Fruit fly (Drosophila melanogaster) whole organism, embryonic: ENCODE measurements around the gene CG18302.

Source experiments
- Ada2b ChIP-seq: fragments of 200-800 bp; sonication (Bioruptor generic); IDR thresholded peaks from 2 replicates; pipeline ENCODE4 v1.3.6; 2022; ENCODE audit warnings: missing biosample characterization, missing genetic modification characterization
- B-H2 ChIP-seq: fragments of 200-800 bp; sonication (Bioruptor generic); optimal IDR thresholded peaks from 2 replicates; lab custom pipeline; 2018; ENCODE audit warnings: missing biosample characterization, mild to moderate bottlenecking, missing genetic modification characterization
- Bdp1 ChIP-seq: fragments of 200-800 bp; sonication (Bioruptor generic); optimal IDR thresholded peaks from 3 replicates; lab custom pipeline; 2016; ENCODE audit warnings: missing biosample characterization, missing genetic modification characterization
- CG11695 ChIP-seq: fragments of 200-800 bp; sonication (Bioruptor generic); IDR thresholded peaks from 3 replicates; pipeline ENCODE4 v1.3.6; 2022; ENCODE audit warnings: missing biosample characterization, missing genetic modification characterization
- CG12769 ChIP-seq: fragments of 200-800 bp; sonication (Bioruptor generic); optimal IDR thresholded peaks from 2 replicates; lab custom pipeline; 2019; ENCODE audit warnings: missing biosample characterization, mild to moderate bottlenecking, missing genetic modification characterization, moderate library complexity
- CG13424 ChIP-seq: fragments of 200-800 bp; sonication (Bioruptor generic); optimal IDR thresholded peaks from 2 replicates; lab custom pipeline; 2019; ENCODE audit warnings: missing biosample characterization, mild to moderate bottlenecking, missing genetic modification characterization, moderate library complexity
- CG14014 ChIP-seq: fragments of 200-800 bp; sonication (Bioruptor generic); IDR thresholded peaks from 2 replicates; pipeline ENCODE4 v1.3.6; 2022; ENCODE audit warnings: missing biosample characterization, missing genetic modification characterization
- CG14050 ChIP-seq: fragments of 200-800 bp; sonication (Bioruptor generic); IDR thresholded peaks from 3 replicates; pipeline ENCODE4 v1.3.6; 2022; ENCODE audit warnings: missing biosample characterization, missing genetic modification characterization
- CG16813 ChIP-seq: fragments of 200-800 bp; sonication (Bioruptor generic); IDR thresholded peaks from 3 replicates; pipeline ENCODE4 v1.3.6; 2022; ENCODE audit warnings: missing biosample characterization, missing genetic modification characterization; ENCODE audit not compliant: partially characterized antibody
- CG17385 ChIP-seq: fragments of 200-800 bp; sonication (Bioruptor generic); optimal IDR thresholded peaks from 3 replicates; lab custom pipeline; 2018; ENCODE audit warnings: missing biosample characterization, mild to moderate bottlenecking, missing genetic modification characterization
- CG2129 ChIP-seq: fragments of 200-800 bp; sonication (Bioruptor generic); IDR thresholded peaks from 2 replicates; pipeline ENCODE4 v1.3.6; 2022; ENCODE audit warnings: missing biosample characterization, missing genetic modification characterization; ENCODE audit not compliant: partially characterized antibody
- CG30403 ChIP-seq: fragments of 200-800 bp; sonication (Bioruptor generic); optimal IDR thresholded peaks from 3 replicates; lab custom pipeline; 2016; ENCODE audit warnings: missing biosample characterization, missing genetic modification characterization
- CG3163 ChIP-seq: fragments of 200-800 bp; sonication (Bioruptor generic); optimal IDR thresholded peaks from 3 replicates; lab custom pipeline; 2016; ENCODE audit warnings: missing biosample characterization, missing genetic modification characterization
- CG32532 ChIP-seq: fragments of 200-800 bp; sonication (Bioruptor generic); IDR thresholded peaks from 2 replicates; pipeline ENCODE4 v1.3.6; 2022; ENCODE audit warnings: missing biosample characterization, missing genetic modification characterization
- CG5180 ChIP-seq: fragments of 200-800 bp; sonication (Bioruptor generic); optimal IDR thresholded peaks from 3 replicates; lab custom pipeline; 2017; ENCODE audit warnings: missing biosample characterization, missing genetic modification characterization, mild to moderate bottlenecking, moderate library complexity, missing genetic modification reagents
- CG6791 ChIP-seq: fragments of 200-800 bp; sonication (Bioruptor generic); IDR thresholded peaks from 3 replicates; pipeline ENCODE4 v1.3.6; 2022; ENCODE audit warnings: missing biosample characterization, missing genetic modification characterization; ENCODE audit not compliant: partially characterized antibody
- CG7963 ChIP-seq: fragments of 200-800 bp; sonication (Bioruptor generic); IDR thresholded peaks from 3 replicates; pipeline ENCODE4 v1.3.6; 2022; ENCODE audit warnings: missing biosample characterization, missing genetic modification characterization; ENCODE audit not compliant: partially characterized antibody
- CG8924 ChIP-seq: fragments of 200-800 bp; optimal IDR thresholded peaks from 3 replicates; lab custom pipeline; 2019; ENCODE audit warnings: missing biosample characterization, mild to moderate bottlenecking, missing genetic modification characterization, moderate library complexity
- CG9609 ChIP-seq: fragments of 200-800 bp; sonication (Bioruptor generic); optimal IDR thresholded peaks from 3 replicates; lab custom pipeline; 2016; ENCODE audit warnings: missing biosample characterization, missing genetic modification characterization
- CG9727 ChIP-seq: fragments of 200-800 bp; sonication (Bioruptor generic); optimal IDR thresholded peaks from 3 replicates; lab custom pipeline; 2017; ENCODE audit warnings: missing biosample characterization, mild to moderate bottlenecking, missing genetic modification characterization
- CG9876 ChIP-seq: fragments of 200-800 bp; sonication (Bioruptor generic); optimal IDR thresholded peaks from 2 replicates; lab custom pipeline; 2016; ENCODE audit warnings: missing biosample characterization, missing genetic modification characterization
- ERR ChIP-seq: fragments of 200-800 bp; sonication (Bioruptor generic); optimal IDR thresholded peaks from 2 replicates; lab custom pipeline; 2016; ENCODE audit warnings: missing biosample characterization, missing genetic modification characterization
- Eip74EF ChIP-seq, 2 experiments: fragments of 200-800 bp in 1 of 2; fragments of >200 bp in 1 of 2; sonication (Bioruptor generic) in 1 of 2; optimal IDR thresholded peaks; 2 replicates each; lab custom pipeline; 2017 to 2019; ENCODE audit warnings: missing biosample characterization in 2 of 2, missing genetic modification characterization in 2 of 2, mild to moderate bottlenecking in 1 of 2, moderate library complexity in 1 of 2
- Ets65A ChIP-seq: fragments of 200-800 bp; sonication (Bioruptor generic); peaks from one replicate; lab custom pipeline; 2016; ENCODE audit warnings: missing biosample characterization, missing genetic modification characterization
- Hand ChIP-seq: fragments of 200-800 bp; sonication (Bioruptor generic); optimal IDR thresholded peaks from 2 replicates; lab custom pipeline; 2017; ENCODE audit warnings: mild to moderate bottlenecking, missing biosample characterization, missing genetic modification reagents, missing genetic modification characterization
- HmgZ ChIP-seq: fragments of 200-800 bp; sonication (Bioruptor generic); optimal IDR thresholded peaks from 2 replicates; lab custom pipeline; 2018; ENCODE audit warnings: missing biosample characterization, mild to moderate bottlenecking, missing genetic modification characterization
- Hr51 ChIP-seq, 2 experiments: fragments of 200-800 bp; sonication (Bioruptor generic); optimal IDR thresholded peaks; 2 replicates in 1 of 2; 3 replicates in 1 of 2; lab custom pipeline; 2016 to 2018; ENCODE audit warnings: missing biosample characterization in 2 of 2, missing genetic modification characterization in 2 of 2, mild to moderate bottlenecking in 1 of 2, moderate library complexity in 1 of 2
- MBD-R2 ChIP-seq: fragments of 200-800 bp; sonication (Bioruptor generic); IDR thresholded peaks from 2 replicates; pipeline ENCODE4 v1.3.6; 2022; ENCODE audit warnings: missing biosample characterization, missing genetic modification characterization
- Oaz ChIP-seq: fragments of 200-800 bp; sonication (Bioruptor generic); IDR thresholded peaks from 2 replicates; pipeline ENCODE4 v1.3.6; 2022; ENCODE audit warnings: missing biosample characterization, missing genetic modification characterization
- Optix ChIP-seq: fragments of 200-800 bp; sonication (Bioruptor generic); IDR thresholded peaks from 3 replicates; pipeline ENCODE4 v1.3.6; 2022; ENCODE audit warnings: missing biosample characterization, missing genetic modification characterization
- ato ChIP-seq: fragments of 200-800 bp; sonication (Bioruptor generic); IDR thresholded peaks from 2 replicates; pipeline ENCODE4 v1.3.6; 2022; ENCODE audit warnings: missing biosample characterization, missing genetic modification characterization; ENCODE audit not compliant: partially characterized antibody
- btn ChIP-seq: fragments of 200-800 bp; sonication (Bioruptor generic); optimal IDR thresholded peaks from 2 replicates; lab custom pipeline; 2016; ENCODE audit warnings: missing biosample characterization, missing genetic modification characterization
- chn ChIP-seq: fragments of 200-800 bp; sonication (Bioruptor generic); optimal IDR thresholded peaks from 2 replicates; lab custom pipeline; 2016; ENCODE audit warnings: missing biosample characterization, missing genetic modification characterization
- crp ChIP-seq, 2 experiments: fragments of 200-800 bp; sonication (Bioruptor generic); optimal IDR thresholded peaks; 2 replicates in 1 of 2; 3 replicates in 1 of 2; lab custom pipeline; 2017; ENCODE audit warnings: missing biosample characterization in 2 of 2, missing genetic modification characterization in 2 of 2, mild to moderate bottlenecking in 1 of 2, moderate library complexity in 1 of 2
- fd96Cb ChIP-seq: fragments of 200-800 bp; sonication (Bioruptor generic); optimal IDR thresholded peaks from 2 replicates; lab custom pipeline; 2018; ENCODE audit warnings: missing biosample characterization, mild to moderate bottlenecking, missing genetic modification characterization, moderate library complexity
- gfzf ChIP-seq: fragments of 200-800 bp; sonication (Bioruptor generic); optimal IDR thresholded peaks from 2 replicates; lab custom pipeline; 2016; ENCODE audit warnings: missing biosample characterization, mild to moderate bottlenecking, missing genetic modification characterization, moderate library complexity
- gsb-n ChIP-seq: fragments of 200-800 bp; sonication (Bioruptor generic); optimal IDR thresholded peaks from 3 replicates; lab custom pipeline; 2018; ENCODE audit warnings: missing biosample characterization, mild to moderate bottlenecking, missing genetic modification characterization
- ken ChIP-seq: fragments of 200-800 bp; sonication (Bioruptor generic); IDR thresholded peaks from 3 replicates; pipeline ENCODE4 v1.3.6; 2022; ENCODE audit warnings: missing biosample characterization, missing genetic modification characterization
- org-1 ChIP-seq: fragments of 200-800 bp; sonication (Bioruptor generic); optimal IDR thresholded peaks from 2 replicates; lab custom pipeline; 2017; ENCODE audit warnings: missing biosample characterization, missing genetic modification characterization
- pfk ChIP-seq: fragments of 200-800 bp; sonication (Bioruptor generic); optimal IDR thresholded peaks from 2 replicates; lab custom pipeline; 2018; ENCODE audit warnings: missing biosample characterization, mild to moderate bottlenecking, missing genetic modification characterization, moderate library complexity
- pho ChIP-seq: fragments of 200-800 bp; sonication (Bioruptor generic); optimal IDR thresholded peaks from 2 replicates; lab custom pipeline; 2016; ENCODE audit warnings: missing biosample characterization, missing genetic modification characterization
- prd ChIP-seq, 3 experiments: fragments of >200 bp in 2 of 3; fragments of 200-800 bp in 1 of 3; sonication (Bioruptor generic) in 1 of 3; optimal IDR thresholded peaks in 2 of 3; IDR thresholded peaks in 1 of 3; 2 replicates in 2 of 3; 3 replicates in 1 of 3; pipeline versions ENCODE4 v1.3.6 to Lab custom; 2017 to 2022; ENCODE audit warnings: missing biosample characterization in 1 of 3, missing genetic modification characterization in 1 of 3
- pzg ChIP-seq: fragments of 200-800 bp; sonication (Bioruptor generic); optimal IDR thresholded peaks from 3 replicates; lab custom pipeline; 2018; ENCODE audit warnings: missing biosample characterization, mild to moderate bottlenecking, missing genetic modification characterization, moderate library complexity
- sd ChIP-seq: fragments of 200-800 bp; sonication (Bioruptor generic); optimal IDR thresholded peaks from 3 replicates; lab custom pipeline; 2018; ENCODE audit warnings: missing biosample characterization, mild to moderate bottlenecking, missing genetic modification characterization, moderate library complexity
- sens ChIP-seq: fragments of 200-800 bp; sonication (Bioruptor generic); peaks from one replicate; lab custom pipeline; 2016; ENCODE audit warnings: missing biosample characterization, missing genetic modification characterization
- slou ChIP-seq: fragments of 200-800 bp; sonication (Bioruptor generic); optimal IDR thresholded peaks from 3 replicates; lab custom pipeline; 2016; ENCODE audit warnings: missing biosample characterization, missing genetic modification characterization
- ssp ChIP-seq: fragments of 200-800 bp; sonication (Bioruptor generic); IDR thresholded peaks from 2 replicates; pipeline ENCODE4 v1.3.6; 2022; ENCODE audit warnings: missing biosample characterization, missing genetic modification characterization
- tin ChIP-seq: fragments of 200-800 bp; sonication (Bioruptor generic); optimal IDR thresholded peaks from 3 replicates; lab custom pipeline; 2016; ENCODE audit warnings: missing biosample characterization, missing genetic modification characterization
- tup ChIP-seq: fragments of 200-800 bp; sonication (Bioruptor generic); optimal IDR thresholded peaks from 2 replicates; lab custom pipeline; 2016; ENCODE audit warnings: missing biosample characterization, mild to moderate bottlenecking, missing genetic modification characterization, moderate library complexity

The CG18302 gene

DNA sequence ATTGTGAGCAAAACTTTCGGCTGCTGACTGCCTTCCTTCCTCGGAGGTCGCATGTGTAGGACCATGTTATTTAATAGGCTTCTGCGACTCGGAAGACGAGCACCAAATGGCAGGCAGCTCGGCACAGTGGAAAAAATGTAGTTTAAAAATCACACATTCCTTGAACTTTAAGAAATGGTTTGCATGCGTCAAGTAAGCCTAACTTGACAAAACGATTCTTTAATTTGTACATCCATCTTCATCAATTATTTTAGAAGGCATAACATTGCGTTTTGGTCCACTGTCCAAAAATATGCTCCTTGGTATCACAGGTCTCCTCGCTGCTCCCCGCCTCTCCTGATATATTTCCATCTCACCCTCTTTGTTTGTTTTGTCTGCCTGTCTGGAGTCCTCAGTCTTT is 31.6 kb downstream of the CG18302 start (continued):
- TF ChIP-seq Eip74EF (GFP tag; optimal IDR thresholded peaks at IDR 0.05; lab: Kevin White, UChicago): no peak
- no peak for TF ChIP-seq CG2129 (GFP tag; lab: Robert Waterston, UW)
- TF ChIP-seq Optix (GFP tag; lab: Robert Waterston, UW): peak; percentile 72; the same call in 2 of the 3 replicates
- peak; percentile 5 for TF ChIP-seq CG9609
- no peak for TF ChIP-seq btn (GFP tag; lab: Kevin White, UChicago)
- peak; percentile 42; the same call in 1 of the 3 replicates for TF ChIP-seq CG11695 (GFP tag; lab: Robert Waterston, UW)
- peak; percentile 28 for TF ChIP-seq CG8924 (tag; lab: Kevin White, UChicago)
- TF ChIP-seq CG9727 (GFP tag; lab: Kevin White, UChicago): peak; percentile 47
- TF ChIP-seq sd (tag; lab: Kevin White, UChicago): peak; percentile 1
- TF ChIP-seq tup: peak; percentile 10
- no peak for TF ChIP-seq gsb-n (tag; lab: Kevin White, UChicago)
- peak; percentile 13 for TF ChIP-seq CG5180 (GFP tag; lab: Kevin White, UChicago)
- peak; percentile 32 for TF ChIP-seq ERR (GFP tag; lab: Kevin White, UChicago)
- peak; percentile 69 for TF ChIP-seq CG14014
- peak; percentile 36 for TF ChIP-seq pho (GFP tag; lab: Kevin White, UChicago)
- peak; percentile 23; the same call in 1 of the 3 replicates for TF ChIP-seq CG14050 (GFP tag; lab: Robert Waterston, UW)
- TF ChIP-seq fd96Cb (tag; lab: Kevin White, UChicago): peak; percentile 10
- peak; percentile 58; the same call in 1 of the 3 replicates for TF ChIP-seq ken (GFP tag; lab: Robert Waterston, UW)
- no peak for TF ChIP-seq ato (GFP tag; lab: Robert Waterston, UW)
- peak; percentile 64 for TF ChIP-seq Ada2b (GFP tag; lab: Robert Waterston, UW)
- TF ChIP-seq Oaz: 0 out of 2 replicates have a peak, but pooled peaks have one; percentile 7
- no peak for TF ChIP-seq CG3163 (GFP tag; lab: Kevin White, UChicago)
- peak; percentile 36 for TF ChIP-seq tin (GFP tag; lab: Kevin White, UChicago)
- TF ChIP-seq CG12769: peak; percentile 70
- peak; percentile 3 for TF ChIP-seq chn (GFP tag; lab: Kevin White, UChicago)
- peak; percentile 80 for TF ChIP-seq Hand (GFP tag; lab: Kevin White, UChicago)
- peak; percentile 38 for TF ChIP-seq HmgZ
- no peak for TF ChIP-seq pfk (GFP tag; lab: Kevin White, UChicago)
- TF ChIP-seq gfzf (GFP tag; lab: Kevin White, UChicago): no peak
- TF ChIP-seq CG9876: peak; percentile 25
- TF ChIP-seq CG32532 (GFP tag; lab: Robert Waterston, UW): peak; percentile 70; the same call in 1 of the 2 replicates
- peak; percentile 2 for TF ChIP-seq Ets65A (GFP tag; lab: Kevin White, UChicago)
- no peak for TF ChIP-seq Bdp1 (GFP tag; lab: Kevin White, UChicago)
- TF ChIP-seq CG6791: no peak
- no peak for TF ChIP-seq crp (GFP tag; optimal IDR thresholded peaks at IDR 0.05; lab: Kevin White, UChicago)
- peak; percentile 31; the same call in 1 of the 2 replicates for TF ChIP-seq ssp (GFP tag; lab: Robert Waterston, UW)
- peak; percentile 49 for TF ChIP-seq CG17385 (GFP tag; lab: Kevin White, UChicago)
- peak; percentile 35 for TF ChIP-seq CG13424 (tag; lab: Kevin White, UChicago)
- TF ChIP-seq B-H2 (GFP tag; lab: Kevin White, UChicago): no peak
- TF ChIP-seq pzg (GFP tag; lab: Kevin White, UChicago): no peak
- TF ChIP-seq org-1 (GFP tag; lab: Kevin White, UChicago): peak; percentile 53
- peak; percentile 86 for TF ChIP-seq sens (GFP tag; lab: Kevin White, UChicago)
- TF ChIP-seq slou (GFP tag; lab: Kevin White, UChicago): peak; percentile 19
- peak; percentile 34 for TF ChIP-seq CG30403 (GFP tag; lab: Kevin White, UChicago)
- no peak for TF ChIP-seq CG7963 (GFP tag; lab: Robert Waterston, UW)
- no peak for TF ChIP-seq prd (optimal IDR thresholded peaks at IDR 0.05; lab: Kevin White, UChicago)
- TF ChIP-seq prd (GFP tag; IDR thresholded peaks at IDR 0.05; lab: Robert Waterston, UW): peak; percentile 63; the same call in 2 of the 3 replicates
- peak; percentile 41; the same call in 1 of the 2 replicates for TF ChIP-seq MBD-R2 (GFP tag; lab: Robert Waterston, UW)
- TF ChIP-seq Hr51 (GFP tag; optimal IDR thresholded peaks at IDR 0.05; lab: Kevin White, UChicago): peak; percentile 25 to 54
- TF ChIP-seq CG16813 (GFP tag; lab: Robert Waterston, UW): no peak
